Worm (Caenorhabditis elegans): Measurements from ENCODE around the gene rpl-2.

DNA sequence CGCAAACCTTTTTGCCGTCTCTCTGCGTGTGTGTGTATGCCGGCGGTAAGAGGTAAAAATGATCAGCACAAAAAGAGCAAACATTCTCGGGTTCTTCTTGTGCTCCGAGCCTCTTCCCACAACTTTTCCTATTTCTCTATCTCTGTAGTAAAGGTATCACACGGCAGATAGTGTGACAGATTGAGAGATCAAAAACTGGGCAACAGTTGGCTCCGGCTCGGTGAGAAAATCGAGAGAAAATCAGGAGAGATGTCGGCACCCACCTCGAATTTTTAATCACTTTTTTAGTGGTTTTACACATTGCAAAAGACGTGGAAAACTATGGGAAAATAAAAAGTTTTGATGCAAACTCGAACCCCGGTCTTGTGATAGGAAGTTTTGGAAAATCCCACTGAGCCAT, 27.7 kb upstream of the rpl-2 start:
- TF ChIP-seq flt-1 (GFP tag; IDR thresholded peaks at IDR 0.05): no peak
- no peak for TF ChIP-seq T22C8.4 (GFP tag; IDR thresholded peaks at IDR 0.05)
- TF ChIP-seq klf-2 (GFP tag; conservative IDR thresholded peaks at IDR 0.05): no peak
